Fruit fly (Drosophila melanogaster): Measurements from ENCODE around the gene CG14551.
A peak's percentile ranks its signal among the peaks of the same experiment; 100 is the strongest.

Gene CG14551

DNA sequence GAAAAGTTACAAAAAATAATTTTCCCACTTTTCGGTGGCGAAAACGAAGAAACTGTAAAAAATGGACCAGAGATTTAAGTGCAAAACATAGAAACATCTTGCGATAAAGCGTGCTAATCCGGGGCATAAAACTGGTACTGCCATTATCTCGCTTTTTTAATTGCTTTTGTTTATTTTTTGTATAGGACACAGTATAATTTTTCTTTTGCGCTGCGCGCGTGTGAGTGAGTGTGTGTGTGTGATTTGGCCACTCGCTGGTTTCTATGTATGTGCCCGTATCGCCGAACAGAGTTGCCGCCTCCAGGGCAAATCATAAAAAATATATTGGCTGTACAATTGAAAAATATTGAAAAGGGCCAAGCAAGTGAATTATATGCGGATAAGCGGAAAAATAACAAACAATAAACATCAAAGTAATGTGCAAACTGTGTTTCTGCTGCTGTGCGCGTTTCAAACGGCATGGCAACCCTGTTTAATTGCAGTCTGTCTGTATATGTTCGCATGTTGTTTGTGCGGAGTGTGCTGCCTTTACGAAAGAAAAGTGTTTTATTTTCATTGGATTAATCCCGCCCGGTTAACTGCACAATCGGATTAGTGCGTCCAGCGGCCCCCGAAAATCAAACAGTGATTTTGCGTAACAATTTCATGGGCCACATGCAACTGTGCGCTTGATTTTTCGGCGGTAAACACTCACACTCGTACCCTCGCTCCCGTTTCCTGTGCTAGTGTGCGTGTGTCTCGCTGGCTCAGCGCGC, 20.5 kb downstream of the CG14551 start (continued):
- TF ChIP-seq CG34224 (GFP tag; IDR thresholded peaks at IDR 0.05; ENCODE audit: partially characterized antibody), result no peak; the same call in 2 of the 3 replicates
- TF ChIP-seq CG10543 (GFP tag; optimal IDR thresholded peaks at IDR 0.05), result peak; percentile 93
- TF ChIP-seq CG1832 (GFP tag; optimal IDR thresholded peaks at IDR 0.05), result no peak
- TF ChIP-seq CG4854 (GFP tag; optimal IDR thresholded peaks at IDR 0.05), result peak; percentile 95
- no peak for TF ChIP-seq sna (GFP tag; IDR thresholded peaks at IDR 0.05; ENCODE audit: partially characterized antibody)
- peak; percentile 96 for TF ChIP-seq CG4730 (GFP tag; IDR thresholded peaks at IDR 0.05)
- peak; percentile 99 for TF ChIP-seq vvl (GFP tag; IDR thresholded peaks at IDR 0.05)
- peak; percentile 95 for TF ChIP-seq so (GFP tag; IDR thresholded peaks at IDR 0.05)
- TF ChIP-seq NfI (GFP tag; optimal IDR thresholded peaks at IDR 0.05), result peak; percentile 96
- TF ChIP-seq exex (tag; optimal IDR thresholded peaks at IDR 0.05), result peak; percentile 74
- TF ChIP-seq Atf6 (GFP tag; IDR thresholded peaks at IDR 0.05), result peak; percentile 96
- TF ChIP-seq CG5245 (GFP tag; optimal IDR thresholded peaks at IDR 0.05), result peak; percentile 96
- peak; percentile 92 for TF ChIP-seq ERR (GFP tag; optimal IDR thresholded peaks at IDR 0.05)
- peak; percentile 97 for TF ChIP-seq CG4424 (GFP tag; optimal IDR thresholded peaks at IDR 0.05)
- peak; percentile 81 for TF ChIP-seq CG8281 (tag; optimal IDR thresholded peaks at IDR 0.05)
- peak; percentile 97 for TF ChIP-seq shn (GFP tag; optimal IDR thresholded peaks at IDR 0.05)
- peak; percentile 97 for TF ChIP-seq CG30403 (GFP tag; optimal IDR thresholded peaks at IDR 0.05)
- peak; percentile 88 for TF ChIP-seq cas (GFP tag; IDR thresholded peaks at IDR 0.05)
- peak; percentile 96 for TF ChIP-seq CG3281 (GFP tag; optimal IDR thresholded peaks at IDR 0.05)
- peak; percentile 96 for TF ChIP-seq Max (GFP tag; optimal IDR thresholded peaks at IDR 0.05)
- peak; percentile 96 for TF ChIP-seq B-H1 (GFP tag; IDR thresholded peaks at IDR 0.05)
- TF ChIP-seq CG7839 (tag; optimal IDR thresholded peaks at IDR 0.05), result peak; percentile 96
- peak; percentile 99 for TF ChIP-seq CG12155 (GFP tag; optimal IDR thresholded peaks at IDR 0.05)
- TF ChIP-seq CG3726 (GFP tag; IDR thresholded peaks at IDR 0.05), result peak; percentile 96
- TF ChIP-seq Atf-2 (GFP tag; optimal IDR thresholded peaks at IDR 0.05), result peak; percentile 98
- TF ChIP-seq Bdp1 (GFP tag; optimal IDR thresholded peaks at IDR 0.05), result peak; percentile 91
- TF ChIP-seq E2f2 (GFP tag; IDR thresholded peaks at IDR 0.05), result peak; percentile 78
- TF ChIP-seq CG10267 (tag; optimal IDR thresholded peaks at IDR 0.05), result peak; percentile 82
- peak; percentile 51 for TF ChIP-seq fru (optimal IDR thresholded peaks at IDR 0.05)
- TF ChIP-seq CG2875 (GFP tag; optimal IDR thresholded peaks at IDR 0.05), result peak; percentile 95
- TF ChIP-seq Ets65A (GFP tag), result peak; percentile 100
- TF ChIP-seq MBD-R2 (GFP tag; IDR thresholded peaks at IDR 0.05), result peak; percentile 94
- peak; percentile 83 for TF ChIP-seq CG15073 (GFP tag; optimal IDR thresholded peaks at IDR 0.05)
- peak; percentile 97 for TF ChIP-seq gem (tag; optimal IDR thresholded peaks at IDR 0.05)
- TF ChIP-seq her (GFP tag; optimal IDR thresholded peaks at IDR 0.05), result peak; percentile 95
- peak; percentile 64 for TF ChIP-seq fd102C (GFP tag; optimal IDR thresholded peaks at IDR 0.05)
- TF ChIP-seq sima (GFP tag; optimal IDR thresholded peaks at IDR 0.05), result peak; percentile 90
- peak; percentile 90 for TF ChIP-seq CG6854 (GFP tag; optimal IDR thresholded peaks at IDR 0.05)
- TF ChIP-seq oc (tag; optimal IDR thresholded peaks at IDR 0.05), result no peak
- peak; percentile 96 for TF ChIP-seq Ssrp (tag; optimal IDR thresholded peaks at IDR 0.05)
- peak; percentile 97 for TF ChIP-seq CG33213 (GFP tag; optimal IDR thresholded peaks at IDR 0.05)
- peak; percentile 94 for TF ChIP-seq CG9876 (GFP tag; optimal IDR thresholded peaks at IDR 0.05)
- no peak for TF ChIP-seq hth (optimal IDR thresholded peaks at IDR 0.05)
- TF ChIP-seq E2f1 (GFP tag; IDR thresholded peaks at IDR 0.05), result peak; percentile 96
- TF ChIP-seq Drgx (GFP tag; IDR thresholded peaks at IDR 0.05), result peak; percentile 99
- TF ChIP-seq Usf (GFP tag; optimal IDR thresholded peaks at IDR 0.05), result peak; percentile 88
- TF ChIP-seq CG15696 (tag; optimal IDR thresholded peaks at IDR 0.05), result peak; percentile 76
- TF ChIP-seq MTF-1 (GFP tag; optimal IDR thresholded peaks at IDR 0.05; ENCODE audit: borderline replicate concordance), result peak; percentile 87
- TF ChIP-seq gsb-n (tag; optimal IDR thresholded peaks at IDR 0.05), result peak; percentile 93
- peak; percentile 85 for TF ChIP-seq salm (tag; optimal IDR thresholded peaks at IDR 0.05)

Data from whole organism, embryonic.